ENCODE assay signal across 1 fruit fly cellular context in the genomic region with DNA sequence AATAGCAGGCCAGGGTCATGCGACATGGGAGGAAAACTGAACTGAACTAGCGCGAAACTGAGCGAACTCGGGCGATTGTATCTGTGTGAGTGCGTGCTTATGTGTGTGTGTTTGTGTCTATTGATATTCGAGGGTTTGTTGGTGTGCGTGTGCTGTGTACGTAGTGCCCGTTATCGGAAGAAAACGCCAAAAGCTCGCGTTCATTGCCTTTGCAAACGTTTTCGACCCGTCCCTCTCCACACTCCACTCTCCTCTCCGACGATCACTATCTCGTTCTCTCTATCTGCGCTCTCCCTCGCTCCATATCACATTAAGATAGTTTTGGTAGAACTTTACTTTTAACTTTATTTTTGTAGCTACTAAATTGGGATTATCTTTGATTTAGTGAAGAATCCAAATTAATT.
TF ChIP-seq lines count a peak whose summit lies in the region.

No protein-coding gene starts in this region.

TF ChIP-seq in whole organism, embryonic, 481 proteins besides CTCF, POLR2A, EP300 and RAD21 (continued from another document):
- peak; percentile 79 for TF ChIP-seq sug (tag; optimal IDR thresholded peaks at IDR 0.05; lab: Kevin White, UChicago)
- no peak for TF ChIP-seq Side (GFP tag; optimal IDR thresholded peaks at IDR 0.05; lab: Kevin White, UChicago)
- no peak for TF ChIP-seq gcm (GFP tag; optimal IDR thresholded peaks at IDR 0.05; lab: Kevin White, UChicago)
- TF ChIP-seq Scr (GFP tag; IDR thresholded peaks at IDR 0.05; lab: Robert Waterston, UW; ENCODE audit: partially characterized antibody), result no peak
- TF ChIP-seq yki (optimal IDR thresholded peaks at IDR 0.05; lab: Kevin White, UChicago), result no peak
- peak; percentile 85 for TF ChIP-seq z (GFP tag; IDR thresholded peaks at IDR 0.05; lab: Robert Waterston, UW)
- no peak for TF ChIP-seq CG6254 (GFP tag; optimal IDR thresholded peaks at IDR 0.05; lab: Kevin White, UChicago)
- no peak for TF ChIP-seq sima (GFP tag; optimal IDR thresholded peaks at IDR 0.05; lab: Kevin White, UChicago)
- TF ChIP-seq CG42726 (GFP tag; IDR thresholded peaks at IDR 0.05; lab: Robert Waterston, UW; ENCODE audit: partially characterized antibody), result 0 out of 2 replicates have a peak, but pooled peaks have one; percentile 15
- TF ChIP-seq CG15514 (GFP tag; optimal IDR thresholded peaks at IDR 0.05; lab: Kevin White, UChicago), result peak; percentile 47
- TF ChIP-seq CG32772 (GFP tag; IDR thresholded peaks at IDR 0.05; lab: Robert Waterston, UW), result no peak
- no peak for TF ChIP-seq pros (GFP tag; optimal IDR thresholded peaks at IDR 0.05; lab: Kevin White, UChicago)
- TF ChIP-seq insv (GFP tag; optimal IDR thresholded peaks at IDR 0.05; lab: Kevin White, UChicago), result no peak
- no peak for TF ChIP-seq CG8290 (GFP tag; optimal IDR thresholded peaks at IDR 0.05; lab: Kevin White, UChicago)
- peak in 1 of 2 experiments; percentile 60 for TF ChIP-seq CG8290 (tag; optimal IDR thresholded peaks at IDR 0.05; lab: Kevin White, UChicago)
- no peak for TF ChIP-seq CG7839 (tag; optimal IDR thresholded peaks at IDR 0.05; lab: Kevin White, UChicago)
- no peak for TF ChIP-seq hb (GFP tag; IDR thresholded peaks at IDR 0.05; lab: Robert Waterston, UW; ENCODE audit: partially characterized antibody)
- peak; percentile 75 for TF ChIP-seq mirr (GFP tag; optimal IDR thresholded peaks at IDR 0.05; lab: Kevin White, UChicago)
- TF ChIP-seq Dfd (GFP tag; optimal IDR thresholded peaks at IDR 0.05; lab: Kevin White, UChicago), result no peak
- no peak for TF ChIP-seq seq (GFP tag; IDR thresholded peaks at IDR 0.05; lab: Robert Waterston, UW)
- peak; percentile 19 for TF ChIP-seq her (GFP tag; optimal IDR thresholded peaks at IDR 0.05; lab: Kevin White, UChicago)
- TF ChIP-seq TFAM (GFP tag; optimal IDR thresholded peaks at IDR 0.05; lab: Kevin White, UChicago), result no peak
- peak; percentile 8 for TF ChIP-seq CG13624 (GFP tag; optimal IDR thresholded peaks at IDR 0.05; lab: Kevin White, UChicago)
- peak; percentile 38 to 80 for TF ChIP-seq Trl (optimal IDR thresholded peaks at IDR 0.05; lab: Kevin White, UChicago)
- TF ChIP-seq Trl (GFP tag; optimal IDR thresholded peaks at IDR 0.05; lab: Kevin White, UChicago), result no peak
- TF ChIP-seq hkb (optimal IDR thresholded peaks at IDR 0.05; lab: Kevin White, UChicago), result no peak
- TF ChIP-seq hkb (GFP tag; IDR thresholded peaks at IDR 0.05; lab: Robert Waterston, UW), result peak; percentile 27; the same call in 1 of the 2 replicates
- TF ChIP-seq CG10366 (GFP tag; IDR thresholded peaks at IDR 0.05; lab: Robert Waterston, UW), result no peak
- peak; percentile 26 for TF ChIP-seq abd-A (tag; optimal IDR thresholded peaks at IDR 0.05; lab: Kevin White, UChicago)
- TF ChIP-seq pho (GFP tag; optimal IDR thresholded peaks at IDR 0.05; lab: Kevin White, UChicago), result peak; percentile 8
- TF ChIP-seq chinmo (GFP tag; IDR thresholded peaks at IDR 0.05; lab: Robert Waterston, UW; ENCODE audit: partially characterized antibody), result peak; percentile 99
- TF ChIP-seq grn (GFP tag; optimal IDR thresholded peaks at IDR 0.05; lab: Kevin White, UChicago), result peak; percentile 90
- peak; percentile 68 for TF ChIP-seq Adf1 (GFP tag; IDR thresholded peaks at IDR 0.05; lab: Robert Waterston, UW)
- TF ChIP-seq CG34376 (GFP tag; optimal IDR thresholded peaks at IDR 0.05; lab: Kevin White, UChicago), result peak; percentile 80
- TF ChIP-seq ap (GFP tag; IDR thresholded peaks at IDR 0.05; lab: Robert Waterston, UW), result no peak
- TF ChIP-seq CG3163 (GFP tag; optimal IDR thresholded peaks at IDR 0.05; lab: Kevin White, UChicago), result peak; percentile 42
- TF ChIP-seq so (GFP tag; IDR thresholded peaks at IDR 0.05; lab: Robert Waterston, UW), result peak; percentile 69; the same call in 2 of the 3 replicates
- peak; percentile 69 for TF ChIP-seq GATAe (GFP tag; conservative IDR thresholded peaks at IDR 0.05; lab: Robert Waterston, UW)
- TF ChIP-seq luna (GFP tag; optimal IDR thresholded peaks at IDR 0.05; lab: Kevin White, UChicago), result no peak
- TF ChIP-seq E2f1 (GFP tag; IDR thresholded peaks at IDR 0.05; lab: Robert Waterston, UW), result peak; percentile 37; the same call in 1 of the 2 replicates
- peak; percentile 68 for TF ChIP-seq cwo (GFP tag; optimal IDR thresholded peaks at IDR 0.05; lab: Kevin White, UChicago)
- TF ChIP-seq HHEX (GFP tag; optimal IDR thresholded peaks at IDR 0.05; lab: Kevin White, UChicago), result peak; percentile 19
- TF ChIP-seq Rfx (GFP tag; IDR thresholded peaks at IDR 0.05; lab: Robert Waterston, UW), result peak; percentile 17; the same call in 1 of the 2 replicates
- TF ChIP-seq eyg (GFP tag; optimal IDR thresholded peaks at IDR 0.05; lab: Kevin White, UChicago), result no peak
- TF ChIP-seq lab (GFP tag; optimal IDR thresholded peaks at IDR 0.05; lab: Kevin White, UChicago), result peak; percentile 26
- TF ChIP-seq ftz-f1 (GFP tag; optimal IDR thresholded peaks at IDR 0.05; lab: Kevin White, UChicago), result peak; percentile 97
- TF ChIP-seq cg (GFP tag; optimal IDR thresholded peaks at IDR 0.05; lab: Kevin White, UChicago), result peak; percentile 84
- TF ChIP-seq Nf-YC (tag; optimal IDR thresholded peaks at IDR 0.05; lab: Kevin White, UChicago), result peak; percentile 36
- TF ChIP-seq CG8478 (optimal IDR thresholded peaks at IDR 0.05; lab: Kevin White, UChicago), result peak; percentile 74
- TF ChIP-seq sna (GFP tag; IDR thresholded peaks at IDR 0.05; lab: Robert Waterston, UW; ENCODE audit: partially characterized antibody), result no peak
- peak; percentile 72 for TF ChIP-seq CG12769 (tag; optimal IDR thresholded peaks at IDR 0.05; lab: Kevin White, UChicago)
- TF ChIP-seq Hey (tag; optimal IDR thresholded peaks at IDR 0.05; lab: Kevin White, UChicago), result peak; percentile 16
- peak; percentile 73 for TF ChIP-seq exex (tag; optimal IDR thresholded peaks at IDR 0.05; lab: Kevin White, UChicago)
- peak; percentile 43 for TF ChIP-seq Hmr (GFP tag; optimal IDR thresholded peaks at IDR 0.05; lab: Kevin White, UChicago)
- TF ChIP-seq CG32532 (GFP tag; IDR thresholded peaks at IDR 0.05; lab: Robert Waterston, UW), result no peak
- peak; percentile 25; the same call in 1 of the 2 replicates for TF ChIP-seq CG14014 (GFP tag; IDR thresholded peaks at IDR 0.05; lab: Robert Waterston, UW)
- TF ChIP-seq sob (GFP tag; IDR thresholded peaks at IDR 0.05; lab: Robert Waterston, UW), result peak; percentile 55; the same call in 1 of the 2 replicates
- no peak for TF ChIP-seq fru (optimal IDR thresholded peaks at IDR 0.05; lab: Kevin White, UChicago)
- TF ChIP-seq onecut (GFP tag; IDR thresholded peaks at IDR 0.05; lab: Robert Waterston, UW), result no peak
- no peak for TF ChIP-seq wor (GFP tag; IDR thresholded peaks at IDR 0.05; lab: Robert Waterston, UW)
- peak; percentile 89 for TF ChIP-seq crol (GFP tag; IDR thresholded peaks at IDR 0.05; lab: Robert Waterston, UW)
- TF ChIP-seq CG15269 (tag; optimal IDR thresholded peaks at IDR 0.05; lab: Kevin White, UChicago), result peak; percentile 66
- TF ChIP-seq CG11504 (tag; optimal IDR thresholded peaks at IDR 0.05; lab: Kevin White, UChicago), result no peak
- TF ChIP-seq CG12744 (GFP tag; optimal IDR thresholded peaks at IDR 0.05; lab: Kevin White, UChicago), result no peak
- TF ChIP-seq gcm2 (GFP tag; optimal IDR thresholded peaks at IDR 0.05; lab: Kevin White, UChicago), result no peak
- TF ChIP-seq Optix (GFP tag; IDR thresholded peaks at IDR 0.05; lab: Robert Waterston, UW), result no peak
- TF ChIP-seq CG13287 (GFP tag; IDR thresholded peaks at IDR 0.05; lab: Robert Waterston, UW; ENCODE audit: partially characterized antibody), result peak; percentile 39
- TF ChIP-seq rib (GFP tag; IDR thresholded peaks at IDR 0.05; lab: Robert Waterston, UW), result peak; percentile 88
- no peak for TF ChIP-seq CG11398 (GFP tag; optimal IDR thresholded peaks at IDR 0.05; lab: Kevin White, UChicago)
- peak; percentile 3 for TF ChIP-seq fu2 (GFP tag; optimal IDR thresholded peaks at IDR 0.05; lab: Kevin White, UChicago)
- TF ChIP-seq lola (GFP tag; optimal IDR thresholded peaks at IDR 0.05; lab: Kevin White, UChicago), result peak in 1 of 3 experiments; percentile 26
- peak; percentile 83 for TF ChIP-seq Med (GFP tag; lab: Kevin White, UChicago)
- peak in 1 of 2 experiments; percentile 81 for TF ChIP-seq Eip74EF (GFP tag; optimal IDR thresholded peaks at IDR 0.05; lab: Kevin White, UChicago)
- no peak for TF ChIP-seq jumu (GFP tag; optimal IDR thresholded peaks at IDR 0.05; lab: Kevin White, UChicago)
- peak; percentile 1 for TF ChIP-seq BtbVII (GFP tag; optimal IDR thresholded peaks at IDR 0.05; lab: Kevin White, UChicago)
- TF ChIP-seq Bdp1 (GFP tag; optimal IDR thresholded peaks at IDR 0.05; lab: Kevin White, UChicago), result no peak
- peak; percentile 62; the same call in 1 of the 3 replicates for TF ChIP-seq Dbx (GFP tag; IDR thresholded peaks at IDR 0.05; lab: Robert Waterston, UW)
- TF ChIP-seq CG10543 (GFP tag; optimal IDR thresholded peaks at IDR 0.05; lab: Kevin White, UChicago), result peak; percentile 63
- TF ChIP-seq run (tag; optimal IDR thresholded peaks at IDR 0.05; lab: Kevin White, UChicago), result no peak
- peak; percentile 56; the same call in 1 of the 2 replicates for TF ChIP-seq Atf6 (GFP tag; IDR thresholded peaks at IDR 0.05; lab: Robert Waterston, UW)
- no peak for TF ChIP-seq Ets97D (GFP tag; optimal IDR thresholded peaks at IDR 0.05; lab: Kevin White, UChicago)
- TF ChIP-seq dm (GFP tag; optimal IDR thresholded peaks at IDR 0.05; lab: Kevin White, UChicago), result no peak
- peak; percentile 35; the same call in 1 of the 2 replicates for TF ChIP-seq CG32767 (GFP tag; IDR thresholded peaks at IDR 0.05; lab: Robert Waterston, UW)
- no peak for TF ChIP-seq CG6813 (GFP tag; optimal IDR thresholded peaks at IDR 0.05; lab: Kevin White, UChicago)
- no peak for TF ChIP-seq CG30431 (GFP tag; optimal IDR thresholded peaks at IDR 0.05; lab: Kevin White, UChicago)
- no peak for TF ChIP-seq ro (GFP tag; IDR thresholded peaks at IDR 0.05; lab: Robert Waterston, UW)
- peak in 1 of 2 experiments; percentile 58 for TF ChIP-seq Hr78 (GFP tag; optimal IDR thresholded peaks at IDR 0.05; lab: Kevin White, UChicago)
- TF ChIP-seq sim (GFP tag; IDR thresholded peaks at IDR 0.05; lab: Robert Waterston, UW), result no peak
- no peak for TF ChIP-seq Oli (tag; optimal IDR thresholded peaks at IDR 0.05; lab: Kevin White, UChicago)
- TF ChIP-seq Deaf1 (tag; optimal IDR thresholded peaks at IDR 0.05; lab: Kevin White, UChicago), result peak; percentile 47
- no peak for TF ChIP-seq ase (GFP tag; IDR thresholded peaks at IDR 0.05; lab: Robert Waterston, UW)
